Fruit fly (Drosophila melanogaster) whole organism, embryonic: ENCODE data around the gene pigs.

Experiments
- Bgb ChIP-seq: fragments of 200-800 bp; sonication (Bioruptor generic); IDR thresholded peaks from 2 replicates; pipeline ENCODE4 v1.3.6; 2022; ENCODE audit warnings: missing biosample characterization, missing genetic modification characterization; ENCODE audit not compliant: partially characterized antibody
- CG10274 ChIP-seq: fragments of 200-800 bp; sonication (Bioruptor generic); optimal IDR thresholded peaks from 3 replicates; lab custom pipeline; 2017; ENCODE audit warnings: missing biosample characterization, mild to moderate bottlenecking, missing genetic modification characterization
- CG10321 ChIP-seq: fragments of 200-800 bp; sonication (Bioruptor generic); IDR thresholded peaks from 2 replicates; pipeline ENCODE4 v1.3.6; 2022; ENCODE audit warnings: missing biosample characterization, missing genetic modification characterization
- CG10431 ChIP-seq: fragments of 200-800 bp; sonication (Bioruptor generic); optimal IDR thresholded peaks from 3 replicates; lab custom pipeline; 2018; ENCODE audit warnings: missing biosample characterization, mild to moderate bottlenecking, missing genetic modification characterization
- CG10565 ChIP-seq: fragments of 200-800 bp; sonication (Bioruptor generic); optimal IDR thresholded peaks from 3 replicates; lab custom pipeline; 2016; ENCODE audit warnings: missing biosample characterization, mild to moderate bottlenecking, missing genetic modification characterization
- CG10654 ChIP-seq: fragments of 200-800 bp; sonication (Bioruptor generic); optimal IDR thresholded peaks from 2 replicates; lab custom pipeline; 2016; ENCODE audit warnings: missing biosample characterization, missing genetic modification characterization
- CG11456 ChIP-seq: fragments of 200-800 bp; sonication (Bioruptor generic); IDR thresholded peaks from 3 replicates; pipeline ENCODE4 v1.3.6; 2022; ENCODE audit warnings: missing biosample characterization, missing genetic modification characterization
- CG11696 ChIP-seq: fragments of 200-800 bp; sonication (Bioruptor generic); IDR thresholded peaks from 2 replicates; pipeline ENCODE4 v1.3.6; 2022; ENCODE audit warnings: missing biosample characterization, missing genetic modification characterization
- CG13424 ChIP-seq: fragments of 200-800 bp; sonication (Bioruptor generic); optimal IDR thresholded peaks from 2 replicates; lab custom pipeline; 2019; ENCODE audit warnings: missing biosample characterization, mild to moderate bottlenecking, missing genetic modification characterization, moderate library complexity
- CG14441 ChIP-seq: fragments of 200-800 bp; sonication (Bioruptor generic); IDR thresholded peaks from 2 replicates; pipeline ENCODE4 v1.3.6; 2022; ENCODE audit warnings: missing biosample characterization, missing genetic modification characterization
- CG15514 ChIP-seq: fragments of 200-800 bp; sonication (Bioruptor generic); optimal IDR thresholded peaks from 3 replicates; lab custom pipeline; 2017; ENCODE audit warnings: missing biosample characterization, missing genetic modification characterization, mild to moderate bottlenecking, moderate library complexity, missing genetic modification reagents
- CG15601 ChIP-seq: fragments of 200-800 bp; sonication (Bioruptor generic); optimal IDR thresholded peaks from 3 replicates; lab custom pipeline; 2019; ENCODE audit warnings: missing biosample characterization, mild to moderate bottlenecking, missing genetic modification characterization, moderate library complexity
- CG17361 ChIP-seq: fragments of 200-800 bp; sonication (Bioruptor generic); IDR thresholded peaks from 3 replicates; pipeline ENCODE4 v1.3.6; 2022; ENCODE audit warnings: missing biosample characterization, missing genetic modification characterization
- CG18599 ChIP-seq: fragments of 200-800 bp; sonication (Bioruptor generic); optimal IDR thresholded peaks from 3 replicates; lab custom pipeline; 2017; ENCODE audit warnings: missing biosample characterization, missing genetic modification characterization, mild to moderate bottlenecking, moderate library complexity, missing genetic modification reagents
- CG2712 ChIP-seq: fragments of 200-800 bp; optimal IDR thresholded peaks from 3 replicates; lab custom pipeline; 2019; ENCODE audit warnings: missing biosample characterization, mild to moderate bottlenecking, missing genetic modification characterization, moderate library complexity
- CG34376 ChIP-seq: fragments of 200-800 bp; sonication (Bioruptor generic); optimal IDR thresholded peaks from 2 replicates; lab custom pipeline; 2018; ENCODE audit warnings: missing biosample characterization, mild to moderate bottlenecking, missing genetic modification characterization
- CG34422 ChIP-seq: fragments of 200-800 bp; sonication (Bioruptor generic); IDR thresholded peaks from 3 replicates; pipeline ENCODE4 v1.3.6; 2022; ENCODE audit warnings: missing biosample characterization, missing genetic modification characterization
- CG3838 ChIP-seq: fragments of 200-800 bp; sonication (Bioruptor generic); optimal IDR thresholded peaks from 3 replicates; lab custom pipeline; 2016; ENCODE audit warnings: missing biosample characterization, missing genetic modification characterization
- CG7556 ChIP-seq: fragments of 200-800 bp; sonication (Bioruptor generic); optimal IDR thresholded peaks from 2 replicates; lab custom pipeline; 2017; ENCODE audit warnings: missing biosample characterization, mild to moderate bottlenecking, missing genetic modification characterization
- CG9727 ChIP-seq: fragments of 200-800 bp; sonication (Bioruptor generic); optimal IDR thresholded peaks from 3 replicates; lab custom pipeline; 2017; ENCODE audit warnings: missing biosample characterization, mild to moderate bottlenecking, missing genetic modification characterization
- CG9817 ChIP-seq: fragments of 200-800 bp; sonication (Bioruptor generic); optimal IDR thresholded peaks from 2 replicates; lab custom pipeline; 2018; ENCODE audit warnings: missing biosample characterization, mild to moderate bottlenecking, missing genetic modification characterization, moderate library complexity
- CrebB ChIP-seq: fragments of 200-800 bp; sonication (Bioruptor generic); optimal IDR thresholded peaks from 3 replicates; lab custom pipeline; 2018; ENCODE audit warnings: missing biosample characterization, mild to moderate bottlenecking, missing genetic modification characterization
- D ChIP-seq, 2 experiments: fragments of 200-800 bp in 1 of 2; fragments of >200 bp in 1 of 2; sonication (Bioruptor generic) in 1 of 2; optimal IDR thresholded peaks; 2 replicates in 1 of 2; 3 replicates in 1 of 2; lab custom pipeline; 2017; ENCODE audit warnings: mild to moderate bottlenecking in 1 of 2, missing biosample characterization in 1 of 2, missing genetic modification characterization in 1 of 2, missing genetic modification reagents in 1 of 2
- Eip74EF ChIP-seq, 2 experiments: fragments of 200-800 bp in 1 of 2; fragments of >200 bp in 1 of 2; sonication (Bioruptor generic) in 1 of 2; optimal IDR thresholded peaks; 2 replicates each; lab custom pipeline; 2017 to 2019; ENCODE audit warnings: missing biosample characterization in 2 of 2, missing genetic modification characterization in 2 of 2, mild to moderate bottlenecking in 1 of 2, moderate library complexity in 1 of 2
- Ets97D ChIP-seq: fragments of 200-800 bp; sonication (Bioruptor generic); optimal IDR thresholded peaks from 3 replicates; lab custom pipeline; 2016; ENCODE audit warnings: missing biosample characterization, missing genetic modification characterization
- Fer2 ChIP-seq: fragments of 200-800 bp; sonication (Bioruptor generic); optimal IDR thresholded peaks from 2 replicates; lab custom pipeline; 2018; ENCODE audit warnings: missing biosample characterization, mild to moderate bottlenecking, missing genetic modification characterization, moderate library complexity
- Gsc ChIP-seq: fragments of 200-800 bp; sonication (Bioruptor generic); IDR thresholded peaks from 2 replicates; pipeline ENCODE4 v1.3.6; 2022; ENCODE audit warnings: missing biosample characterization, missing genetic modification characterization
- Hmr ChIP-seq: fragments of 200-800 bp; sonication (Bioruptor generic); optimal IDR thresholded peaks from 3 replicates; lab custom pipeline; 2017; ENCODE audit warnings: mild to moderate bottlenecking, missing biosample characterization, missing genetic modification reagents, missing genetic modification characterization
- Hr3 ChIP-seq: fragments of 200-800 bp; sonication (Bioruptor generic); optimal IDR thresholded peaks from 3 replicates; lab custom pipeline; 2016; ENCODE audit warnings: missing biosample characterization, missing genetic modification characterization
- MBD-R2 ChIP-seq: fragments of 200-800 bp; sonication (Bioruptor generic); IDR thresholded peaks from 2 replicates; pipeline ENCODE4 v1.3.6; 2022; ENCODE audit warnings: missing biosample characterization, missing genetic modification characterization
- Neu2 ChIP-seq: fragments of 200-800 bp; sonication (Bioruptor generic); optimal IDR thresholded peaks from 3 replicates; lab custom pipeline; 2016; ENCODE audit warnings: missing biosample characterization, missing genetic modification characterization, borderline replicate concordance
- Side ChIP-seq: fragments of 200-800 bp; sonication (Bioruptor generic); optimal IDR thresholded peaks from 2 replicates; lab custom pipeline; 2016; ENCODE audit warnings: missing biosample characterization, missing genetic modification characterization
- Sin3A ChIP-seq: fragments of >200 bp; optimal IDR thresholded peaks from 2 replicates; lab custom pipeline; 2018
- Sox100B ChIP-seq: fragments of 200-800 bp; sonication (Bioruptor generic); optimal IDR thresholded peaks from 3 replicates; lab custom pipeline; 2018; ENCODE audit warnings: missing biosample characterization, mild to moderate bottlenecking, missing genetic modification characterization
- al ChIP-seq: fragments of 200-800 bp; sonication (Bioruptor generic); IDR thresholded peaks from 2 replicates; pipeline ENCODE4 v1.3.6; 2022; ENCODE audit warnings: missing biosample characterization, missing genetic modification characterization
- ash1 ChIP-seq: fragments of 200-800 bp; sonication (Bioruptor generic); optimal IDR thresholded peaks from 2 replicates; lab custom pipeline; 2018; ENCODE audit warnings: missing biosample characterization, mild to moderate bottlenecking, missing genetic modification characterization
- cad ChIP-seq: fragments of >200 bp; optimal IDR thresholded peaks from 2 replicates; lab custom pipeline; 2017; ENCODE audit warnings: missing biosample characterization, missing genetic modification characterization
- cato ChIP-seq: fragments of 200-800 bp; sonication (Bioruptor generic); optimal IDR thresholded peaks from 2 replicates; lab custom pipeline; 2016; ENCODE audit warnings: missing biosample characterization, missing genetic modification characterization, borderline replicate concordance
- corto ChIP-seq: fragments of 200-800 bp; sonication (Bioruptor generic); optimal IDR thresholded peaks from 2 replicates; lab custom pipeline; 2016; ENCODE audit warnings: missing biosample characterization, mild to moderate bottlenecking, missing genetic modification characterization, moderate library complexity
- croc ChIP-seq: fragments of 200-800 bp; sonication (Bioruptor generic); conservative IDR thresholded peaks from 3 replicates; pipeline ENCODE4 v1.3.6; 2022; ENCODE audit warnings: missing biosample characterization, missing genetic modification characterization
- grn ChIP-seq: fragments of 200-800 bp; sonication (Bioruptor generic); optimal IDR thresholded peaks from 3 replicates; lab custom pipeline; 2017; ENCODE audit warnings: missing biosample characterization, missing genetic modification characterization
- lbe ChIP-seq: fragments of 200-800 bp; sonication (Bioruptor generic); optimal IDR thresholded peaks from 2 replicates; lab custom pipeline; 2016; ENCODE audit warnings: missing biosample characterization, mild to moderate bottlenecking, missing genetic modification characterization
- nerfin-2 ChIP-seq: fragments of 200-800 bp; sonication (Bioruptor generic); IDR thresholded peaks from 2 replicates; pipeline ENCODE4 v1.3.6; 2022; ENCODE audit warnings: missing biosample characterization, missing genetic modification characterization; ENCODE audit not compliant: partially characterized antibody
- oc ChIP-seq: fragments of 200-800 bp; sonication (Bioruptor generic); optimal IDR thresholded peaks from 2 replicates; lab custom pipeline; 2018; ENCODE audit warnings: missing biosample characterization, mild to moderate bottlenecking, missing genetic modification characterization, moderate library complexity
- pita ChIP-seq: fragments of 200-800 bp; sonication (Bioruptor generic); optimal IDR thresholded peaks from 2 replicates; lab custom pipeline; 2017; ENCODE audit warnings: missing biosample characterization, mild to moderate bottlenecking, missing genetic modification characterization
- pum ChIP-seq: fragments of 200-800 bp; sonication (Bioruptor generic); optimal IDR thresholded peaks from 2 replicates; lab custom pipeline; 2016; ENCODE audit warnings: missing biosample characterization, missing genetic modification characterization
- stc ChIP-seq: fragments of 200-800 bp; sonication (Bioruptor generic); IDR thresholded peaks from 2 replicates; pipeline ENCODE4 v1.3.6; 2022; ENCODE audit warnings: missing biosample characterization, missing genetic modification characterization
- tio ChIP-seq: fragments of 200-800 bp; sonication (Bioruptor generic); optimal IDR thresholded peaks from 2 replicates; lab custom pipeline; 2017; ENCODE audit warnings: missing biosample characterization, missing genetic modification characterization, inconsistent platforms
- zen ChIP-seq: fragments of 200-800 bp; sonication (Bioruptor generic); optimal IDR thresholded peaks from 3 replicates; lab custom pipeline; 2018; ENCODE audit warnings: missing biosample characterization, mild to moderate bottlenecking, missing genetic modification characterization, moderate library complexity

Gene pigs

dm6 chrX:6624006-6624745, 24.3 kb downstream of the pigs start (continued):
- TF ChIP-seq Gsc = no peak
- no peak for TF ChIP-seq CG15514 (GFP tag; lab: Kevin White, UChicago)
- peak; percentile 57 for TF ChIP-seq lbe (GFP tag; lab: Kevin White, UChicago)
- no peak for TF ChIP-seq Side (GFP tag; lab: Kevin White, UChicago)
- TF ChIP-seq CG34422 = 0 out of 3 replicates have a peak, but pooled peaks have one; percentile 28
- no peak for TF ChIP-seq stc
- no peak for TF ChIP-seq Ets97D (GFP tag; lab: Kevin White, UChicago)
- TF ChIP-seq CG10431 (GFP tag; lab: Kevin White, UChicago) = no peak
- TF ChIP-seq nerfin-2 (GFP tag; lab: Robert Waterston, UW) = no peak
- no peak for TF ChIP-seq pita
- no peak for TF ChIP-seq Fer2 (tag; lab: Kevin White, UChicago)
- TF ChIP-seq CG11456 (GFP tag; lab: Robert Waterston, UW) = no peak
- peak in 1 of 2 experiments; percentile 4 for TF ChIP-seq Eip74EF (GFP tag; optimal IDR thresholded peaks at IDR 0.05; lab: Kevin White, UChicago)
- TF ChIP-seq Sin3A (lab: Kevin White, UChicago) = no peak
- no peak for TF ChIP-seq MBD-R2 (GFP tag; lab: Robert Waterston, UW)
- no peak for TF ChIP-seq CG18599 (GFP tag; lab: Kevin White, UChicago)
- no peak for TF ChIP-seq CG7556 (GFP tag; lab: Kevin White, UChicago)
- TF ChIP-seq CG10274 (GFP tag; lab: Kevin White, UChicago) = no peak
- peak; percentile 66 for TF ChIP-seq CG2712 (tag; lab: Kevin White, UChicago)
- no peak for TF ChIP-seq Neu2 (GFP tag; lab: Kevin White, UChicago)
- TF ChIP-seq D (optimal IDR thresholded peaks at IDR 0.05; lab: Kevin White, UChicago) = no peak
- peak; percentile 45 for TF ChIP-seq D (GFP tag; optimal IDR thresholded peaks at IDR 0.05; lab: Kevin White, UChicago)
- no peak for TF ChIP-seq Hr3 (GFP tag; lab: Kevin White, UChicago)
- TF ChIP-seq Bgb (GFP tag; lab: Robert Waterston, UW) = no peak
- TF ChIP-seq CrebB = no peak
- TF ChIP-seq CG34376 (GFP tag; lab: Kevin White, UChicago) = no peak
- no peak for TF ChIP-seq cato (GFP tag; lab: Kevin White, UChicago)
- TF ChIP-seq ash1 (GFP tag; lab: Kevin White, UChicago) = no peak
- no peak for TF ChIP-seq grn (GFP tag; lab: Kevin White, UChicago)
- TF ChIP-seq CG13424 = peak; percentile 27
- TF ChIP-seq Hmr (GFP tag; lab: Kevin White, UChicago) = no peak
- TF ChIP-seq cad (GFP tag; lab: Kevin White, UChicago) = no peak
- TF ChIP-seq tio (GFP tag; lab: Kevin White, UChicago) = no peak
- TF ChIP-seq pum (GFP tag; lab: Kevin White, UChicago) = no peak
- no peak for TF ChIP-seq CG10321 (GFP tag; lab: Robert Waterston, UW)
- TF ChIP-seq CG17361 (GFP tag; lab: Robert Waterston, UW) = 0 out of 3 replicates have a peak, but pooled peaks have one; percentile 28
- no peak for TF ChIP-seq Sox100B (GFP tag; lab: Kevin White, UChicago)
- TF ChIP-seq CG10565 = no peak
- TF ChIP-seq CG14441 (GFP tag; lab: Robert Waterston, UW) = no peak
- TF ChIP-seq al = no peak
- peak; percentile 30 for TF ChIP-seq CG15601 (tag; lab: Kevin White, UChicago)
- TF ChIP-seq CG9817 = no peak
- no peak for TF ChIP-seq zen (tag; lab: Kevin White, UChicago)
- no peak for TF ChIP-seq CG10654 (GFP tag; lab: Kevin White, UChicago)
- no peak for TF ChIP-seq CG3838 (GFP tag; lab: Kevin White, UChicago)
- TF ChIP-seq CG9727 (GFP tag; lab: Kevin White, UChicago) = peak; percentile 18
- TF ChIP-seq oc (tag; lab: Kevin White, UChicago) = peak; percentile 84
- TF ChIP-seq corto = peak; percentile 67
- TF ChIP-seq croc (GFP tag; lab: Robert Waterston, UW) = peak; percentile 40; the same call in 2 of the 3 replicates
- TF ChIP-seq CG11696 (GFP tag; lab: Robert Waterston, UW) = no peak
